Worm (Caenorhabditis elegans) whole organism, late embryonic: ENCODE measurements around the gene pkn-1.
A peak's percentile ranks its signal among the peaks of the same experiment; 100 is the strongest.

ENCODE experiments used
- C08G9.2 ChIP-seq: sonication (generic microtip); optimal IDR thresholded peaks from 2 replicates; lab custom pipeline; 2016; ENCODE audit warnings: mild to moderate bottlenecking, missing genetic modification characterization, moderate library complexity, missing compliant biosample characterization
- C38D4.7 ChIP-seq: fragments of 200-800 bp; sonication (Bioruptor generic); optimal IDR thresholded peaks from 2 replicates; lab custom pipeline; 2018; ENCODE audit warnings: mild to moderate bottlenecking, missing genetic modification characterization, moderate library complexity, missing compliant biosample characterization
- K02D7.2 ChIP-seq: sonication (generic microtip); optimal IDR thresholded peaks from 2 replicates; lab custom pipeline; 2017; ENCODE audit warnings: mild to moderate bottlenecking, missing genetic modification characterization, missing compliant biosample characterization
- K09A11.1 ChIP-seq: sonication (generic microtip); optimal IDR thresholded peaks from 2 replicates; lab custom pipeline; 2017; ENCODE audit warnings: antibody characterized with exemption, mild to moderate bottlenecking, missing genetic modification characterization, missing compliant biosample characterization; ENCODE audit not compliant: insufficient read depth
- ama-1 ChIP-seq: fragments of 150-350 bp; optimal IDR thresholded peaks from 2 replicates; lab custom pipeline; 2014
- ceh-14 ChIP-seq: sonication (generic microtip); optimal IDR thresholded peaks from 2 replicates; lab custom pipeline; 2016; ENCODE audit warnings: missing genotype, missing genetic modification characterization, missing compliant biosample characterization
- ceh-31 ChIP-seq: sonication (generic microtip); optimal IDR thresholded peaks from 2 replicates; lab custom pipeline; 2016; ENCODE audit warnings: missing genetic modification characterization, missing compliant biosample characterization
- ceh-34 ChIP-seq: sonication (generic microtip); optimal IDR thresholded peaks from 2 replicates; lab custom pipeline; 2016; ENCODE audit warnings: mild to moderate bottlenecking, missing genetic modification characterization, missing compliant biosample characterization
- ceh-45 ChIP-seq: fragments of 200-800 bp; sonication (Bioruptor generic); IDR thresholded peaks from 2 replicates; pipeline ENCODE4 v1.3.6; 2022; ENCODE audit warnings: missing genetic modification reagents, missing genetic modification characterization, missing compliant biosample characterization
- ceh-48 ChIP-seq: sonication (generic microtip); optimal IDR thresholded peaks from 2 replicates; lab custom pipeline; 2016; ENCODE audit warnings: missing genetic modification characterization, inconsistent platforms, missing compliant biosample characterization
- ceh-6 ChIP-seq: fragments of 200-800 bp; sonication (Bioruptor generic); optimal IDR thresholded peaks from 2 replicates; lab custom pipeline; 2018; ENCODE audit warnings: mild to moderate bottlenecking, missing genetic modification characterization, missing compliant biosample characterization
- che-1 ChIP-seq: sonication (generic microtip); optimal IDR thresholded peaks from 2 replicates; lab custom pipeline; 2016; ENCODE audit warnings: mild to moderate bottlenecking, missing genetic modification characterization, missing compliant biosample characterization
- dve-1 ChIP-seq: sonication (generic microtip); optimal IDR thresholded peaks from 2 replicates; lab custom pipeline; 2017; ENCODE audit warnings: antibody characterized with exemption, mild to moderate bottlenecking, missing genetic modification characterization, missing compliant biosample characterization
- elt-2 ChIP-seq: sonication (generic microtip); optimal IDR thresholded peaks from 2 replicates; lab custom pipeline; 2016; ENCODE audit warnings: missing genetic modification reagents, missing genetic modification characterization, missing compliant biosample characterization
- fax-1 ChIP-seq: sonication (generic microtip); optimal IDR thresholded peaks from 2 replicates; lab custom pipeline; 2016; ENCODE audit warnings: missing genotype, missing genetic modification characterization, missing compliant biosample characterization
- fkh-10 ChIP-seq: fragments of 150-350 bp; optimal IDR thresholded peaks from 2 replicates; lab custom pipeline; 2014; ENCODE audit warnings: missing biosample characterization, missing genetic modification reagents, missing genetic modification characterization
- gmeb-2 ChIP-seq: sonication (generic microtip); optimal IDR thresholded peaks from 2 replicates; lab custom pipeline; 2016; ENCODE audit warnings: missing genetic modification characterization, inconsistent platforms, missing compliant biosample characterization
- hlh-30 ChIP-seq: sonication (generic microtip); optimal IDR thresholded peaks from 2 replicates; lab custom pipeline; 2017; ENCODE audit warnings: antibody characterized with exemption, missing genetic modification characterization, missing compliant biosample characterization; ENCODE audit not compliant: insufficient read depth
- hlh-8 ChIP-seq: sonication (generic microtip); optimal IDR thresholded peaks from 2 replicates; lab custom pipeline; 2016; ENCODE audit warnings: missing genotype, missing genetic modification characterization, missing compliant biosample characterization
- lin-11 ChIP-seq: fragments of 200-800 bp; sonication (Bioruptor generic); optimal IDR thresholded peaks from 2 replicates; lab custom pipeline; 2018; ENCODE audit warnings: mild to moderate bottlenecking, missing genetic modification characterization, missing compliant biosample characterization
- madf-2 ChIP-seq: sonication (generic microtip); optimal IDR thresholded peaks from 2 replicates; lab custom pipeline; 2017; ENCODE audit warnings: missing genetic modification characterization, missing compliant biosample characterization
- nhr-11 ChIP-seq: fragments of 150-350 bp; optimal IDR thresholded peaks from 2 replicates; lab custom pipeline; 2014; ENCODE audit warnings: missing biosample characterization, missing genetic modification characterization
- nhr-232 ChIP-seq: sonication (generic microtip); optimal IDR thresholded peaks from 2 replicates; lab custom pipeline; 2016; ENCODE audit warnings: missing genetic modification characterization, missing compliant biosample characterization
- npax-4 ChIP-seq: sonication (generic microtip); optimal IDR thresholded peaks from 2 replicates; lab custom pipeline; 2016; ENCODE audit warnings: missing genetic modification characterization, missing compliant biosample characterization
- pag-3 ChIP-seq: sonication (generic microtip); optimal IDR thresholded peaks from 2 replicates; lab custom pipeline; 2016; ENCODE audit warnings: missing compliant biosample characterization, missing genetic modification characterization, borderline replicate concordance
- pha-2 ChIP-seq: sonication (generic microtip); optimal IDR thresholded peaks from 2 replicates; lab custom pipeline; 2017; ENCODE audit warnings: mild to moderate bottlenecking, missing genetic modification characterization, missing compliant biosample characterization
- pros-1 ChIP-seq: fragments of 150-350 bp; optimal IDR thresholded peaks from 2 replicates; lab custom pipeline; 2014; ENCODE audit warnings: missing biosample characterization, missing genetic modification reagents, missing genetic modification characterization
- ref-2 ChIP-seq: sonication (generic microtip); optimal IDR thresholded peaks from 2 replicates; lab custom pipeline; 2016; ENCODE audit warnings: missing genetic modification characterization, missing compliant biosample characterization
- sox-4 ChIP-seq: sonication (generic microtip); optimal IDR thresholded peaks from 2 replicates; lab custom pipeline; 2017; ENCODE audit warnings: mild to moderate bottlenecking, missing genetic modification characterization, inconsistent platforms, missing compliant biosample characterization
- tbx-7 ChIP-seq: sonication (generic microtip); optimal IDR thresholded peaks from 2 replicates; lab custom pipeline; 2016; ENCODE audit warnings: missing genotype, missing genetic modification characterization, missing compliant biosample characterization
- ttx-3 ChIP-seq: sonication (generic microtip); optimal IDR thresholded peaks from 2 replicates; lab custom pipeline; 2016; ENCODE audit warnings: missing genetic modification reagents, missing genetic modification characterization, missing compliant biosample characterization
- unc-3 ChIP-seq, 2 experiments: fragments of 200-800 bp in 1 of 2; sonication (Bioruptor generic) in 1 of 2; sonication (generic microtip) in 1 of 2; conservative IDR thresholded peaks in 1 of 2; optimal IDR thresholded peaks in 1 of 2; 2 replicates each; pipeline versions ENCODE4 v1.3.6 to Lab custom; 2016 to 2022; ENCODE audit warnings: missing compliant biosample characterization in 2 of 2, missing genetic modification characterization in 2 of 2, missing genetic modification reagents in 1 of 2
- unc-86 ChIP-seq: sonication (generic microtip); optimal IDR thresholded peaks from 2 replicates; lab custom pipeline; 2016; ENCODE audit warnings: missing genetic modification characterization, missing compliant biosample characterization
- ztf-16 ChIP-seq: sonication (generic microtip); optimal IDR thresholded peaks from 2 replicates; lab custom pipeline; 2017; ENCODE audit warnings: missing genetic modification characterization, missing compliant biosample characterization

pkn-1 gene

ce11 chrX:10428109-10428508, 31.1 kb downstream of the pkn-1 start:
- no peak for TF ChIP-seq unc-86 (tag; lab: Kevin White, UChicago)
- TF ChIP-seq K02D7.2 (tag; lab: Kevin White, UChicago), result no peak
- TF ChIP-seq ceh-14 (tag; lab: Kevin White, UChicago), result no peak
- no peak for TF ChIP-seq tbx-7 (tag; lab: Kevin White, UChicago)
- TF ChIP-seq nhr-232 (tag; lab: Kevin White, UChicago), result no peak
- no peak for TF ChIP-seq nhr-11 (tag; lab: Kevin White, UChicago)
- TF ChIP-seq dve-1 (tag; lab: Kevin White, UChicago), result no peak

ce11 chrX:10428557-10428956, 31.5 kb downstream of the pkn-1 start, which contains the start of gene mig-15:
TSS of gene mig-15 (minus strand) at chrX:10428657.
- TF ChIP-seq hlh-30 (tag; lab: Kevin White, UChicago) (no peak), ceh-34 (tag; lab: Kevin White, UChicago) (no peak), fkh-10 (no peak), pros-1 (no peak), gmeb-2 (no peak), nhr-232 (tag; lab: Kevin White, UChicago) (no peak), ceh-6 (GFP tag; lab: Kevin White, UChicago) (no peak), madf-2 (tag; lab: Kevin White, UChicago) (no peak), ttx-3 (tag; lab: Kevin White, UChicago) (no peak), ceh-48 (no peak), fax-1 (tag; lab: Kevin White, UChicago) (no peak)

- TF ChIP-seq ceh-34 (tag; lab: Kevin White, UChicago) (no peak), ref-2 (tag; lab: Kevin White, UChicago) (no peak), ztf-16 (no peak), pha-2 (tag; lab: Kevin White, UChicago) (no peak), hlh-8 (tag; lab: Kevin White, UChicago) (no peak), lin-11 (tag; lab: Kevin White, UChicago) (no peak), sox-4 (tag; lab: Kevin White, UChicago) (no peak), C08G9.2 (tag; lab: Kevin White, UChicago) (no peak), ceh-48 (no peak), che-1 (tag; lab: Kevin White, UChicago) (no peak), K09A11.1 (tag; lab: Kevin White, UChicago) (no peak)
Measured at ce11 chrX:10429203-10429602, 32.2 kb downstream of the pkn-1 start.

DNA sequence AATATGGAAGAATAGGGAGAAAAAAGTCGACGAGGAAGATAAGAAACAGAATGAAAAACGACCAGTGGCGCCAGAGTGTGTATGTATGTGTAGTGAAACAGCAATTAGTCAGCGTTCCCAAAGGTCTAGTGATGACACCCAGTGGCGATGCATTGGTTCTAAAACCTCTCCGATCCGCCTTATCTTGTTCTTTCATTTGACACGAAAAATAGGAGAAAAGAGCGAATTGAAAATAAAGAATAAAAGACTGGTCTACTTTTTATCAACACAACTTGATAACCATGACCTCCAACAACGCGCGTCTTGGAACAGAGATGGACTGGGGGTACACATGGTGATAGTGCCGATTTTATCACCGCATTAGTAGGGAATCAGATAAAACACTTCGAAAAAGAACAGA, 33.8 kb downstream of the pkn-1 start:
- TF ChIP-seq pha-2 (tag; lab: Kevin White, UChicago) (no peak), elt-2 (tag; lab: Kevin White, UChicago) (peak; percentile 75)

DNA sequence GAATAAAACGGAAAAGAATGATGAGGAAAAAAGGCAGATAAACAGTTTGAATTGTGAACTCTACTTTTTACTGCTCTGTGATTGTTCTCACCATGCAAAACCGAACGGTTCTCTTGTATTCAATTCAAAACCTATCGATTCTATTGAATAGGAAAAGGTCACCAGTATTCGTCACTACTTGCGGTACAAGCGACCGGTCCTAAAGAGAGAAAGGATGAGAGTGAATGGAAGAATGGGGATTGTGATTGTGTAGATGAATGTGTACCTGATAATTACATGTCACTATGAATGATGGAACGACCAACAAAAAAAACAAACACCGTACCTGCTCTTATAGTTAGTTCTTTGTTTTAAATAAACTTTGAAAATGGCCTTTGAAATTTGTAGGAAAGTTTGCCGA, 35.7 kb downstream of the pkn-1 start:
- TF ChIP-seq pros-1 (no peak), elt-2 (tag; lab: Kevin White, UChicago) (no peak), npax-4 (no peak), ztf-16 (no peak), unc-3 (GFP tag; conservative IDR thresholded peaks at IDR 0.05; lab: Robert Waterston, UW) (no peak), unc-3 (tag; optimal IDR thresholded peaks at IDR 0.05; lab: Kevin White, UChicago) (no peak), ama-1 (no peak), K02D7.2 (tag; lab: Kevin White, UChicago) (no peak), ref-2 (tag; lab: Kevin White, UChicago) (no peak), madf-2 (tag; lab: Kevin White, UChicago) (no peak), ceh-31 (tag; lab: Kevin White, UChicago) (no peak), C38D4.7 (no peak), ceh-45 (GFP tag; lab: Robert Waterston, UW) (no peak), pag-3 (tag; lab: Kevin White, UChicago) (no peak), fax-1 (tag; lab: Kevin White, UChicago) (no peak), gmeb-2 (no peak)
